Worm (Caenorhabditis elegans) whole organism, L2 larva: ENCODE data around the gene nspd-3.

Source experiments
- C34F6.9 ChIP-seq: fragments of 150-350 bp; optimal IDR thresholded peaks from 2 replicates; lab custom pipeline; 2014; ENCODE audit warnings: missing biosample characterization, missing genetic modification characterization
- F13H6.1 ChIP-seq: sonication (generic microtip); optimal IDR thresholded peaks from 2 replicates; lab custom pipeline; 2016; ENCODE audit warnings: missing genetic modification characterization, missing compliant biosample characterization
- R02D3.7 ChIP-seq: fragments of 150-350 bp; optimal IDR thresholded peaks from 2 replicates; lab custom pipeline; 2014; ENCODE audit warnings: missing biosample characterization, missing genetic modification characterization
- Y55F3AM.14 ChIP-seq: fragments of 200-800 bp; sonication (Bioruptor generic); optimal IDR thresholded peaks from 2 replicates; lab custom pipeline; 2018; ENCODE audit warnings: mild to moderate bottlenecking, missing genetic modification characterization, missing compliant biosample characterization
- ZK546.5 ChIP-seq: sonication (generic microtip); optimal IDR thresholded peaks from 2 replicates; lab custom pipeline; 2017; ENCODE audit warnings: missing biosample characterization, missing genetic modification characterization
- alr-1 ChIP-seq: fragments of 150-350 bp; optimal IDR thresholded peaks from 2 replicates; lab custom pipeline; 2014; ENCODE audit warnings: missing biosample characterization, missing genetic modification characterization
- aly-2 ChIP-seq: fragments of 150-350 bp; optimal IDR thresholded peaks from 2 replicates; lab custom pipeline; 2014; ENCODE audit warnings: missing biosample characterization, missing genetic modification characterization
- ama-1 ChIP-seq: fragments of 150-350 bp; optimal IDR thresholded peaks from 2 replicates; lab custom pipeline; 2018; ENCODE audit warnings: inconsistent platforms
- blmp-1 ChIP-seq: sonication (generic microtip); optimal IDR thresholded peaks from 2 replicates; lab custom pipeline; 2017; ENCODE audit warnings: missing genetic modification characterization, mild to moderate bottlenecking, missing compliant biosample characterization, antibody characterized with exemption, moderate library complexity; ENCODE audit not compliant: insufficient read depth
- ceh-16 ChIP-seq: fragments of 150-350 bp; optimal IDR thresholded peaks from 2 replicates; lab custom pipeline; 2014; ENCODE audit warnings: missing biosample characterization, missing genetic modification characterization
- ceh-82 ChIP-seq: fragments of 150-350 bp; optimal IDR thresholded peaks from 2 replicates; lab custom pipeline; 2014; ENCODE audit warnings: missing biosample characterization, missing genetic modification characterization
- crh-2 ChIP-seq: sonication (generic microtip); optimal IDR thresholded peaks from 2 replicates; lab custom pipeline; 2017; ENCODE audit warnings: missing biosample characterization, missing genetic modification characterization
- dmd-4 ChIP-seq: sonication (generic microtip); optimal IDR thresholded peaks from 2 replicates; lab custom pipeline; 2017; ENCODE audit warnings: missing biosample characterization, missing genetic modification characterization
- egl-27 ChIP-seq: sonication (generic microtip); optimal IDR thresholded peaks from 3 replicates; lab custom pipeline; 2017; ENCODE audit warnings: missing biosample characterization, missing genetic modification reagents, missing genetic modification characterization
- elt-1 ChIP-seq: fragments of 150-350 bp; optimal IDR thresholded peaks from 2 replicates; lab custom pipeline; 2014; ENCODE audit warnings: missing biosample characterization, missing genetic modification characterization
- elt-3 ChIP-seq: sonication (generic microtip); optimal IDR thresholded peaks from 2 replicates; lab custom pipeline; 2017; ENCODE audit warnings: missing biosample characterization, missing genetic modification characterization
- fos-1 ChIP-seq: fragments of 150-350 bp; optimal IDR thresholded peaks from 2 replicates; lab custom pipeline; 2014; ENCODE audit warnings: missing biosample characterization, missing genetic modification characterization
- gmeb-1 ChIP-seq: fragments of 150-350 bp; optimal IDR thresholded peaks from 2 replicates; lab custom pipeline; 2014; ENCODE audit warnings: missing biosample characterization, missing genetic modification characterization
- lin-11 ChIP-seq: fragments of 150-350 bp; sonication (generic microtip); optimal IDR thresholded peaks from 2 replicates; lab custom pipeline; 2014; ENCODE audit warnings: missing biosample characterization, missing genetic modification characterization, inconsistent platforms, mixed read lengths
- lin-13 ChIP-seq: fragments of 150-350 bp; optimal IDR thresholded peaks from 2 replicates; lab custom pipeline; 2014; ENCODE audit warnings: missing biosample characterization, missing genetic modification reagents, missing genetic modification characterization
- lin-39 ChIP-seq: fragments of 150-350 bp; optimal IDR thresholded peaks from 2 replicates; lab custom pipeline; 2014; ENCODE audit warnings: missing biosample characterization, missing genetic modification reagents, missing genetic modification characterization
- lsy-2 ChIP-seq, 2 experiments: fragments of 150-350 bp in 1 of 2; sonication (generic microtip) in 1 of 2; optimal IDR thresholded peaks; 2 replicates each; lab custom pipeline; 2014 to 2017; ENCODE audit warnings: missing biosample characterization in 2 of 2, missing genetic modification characterization in 2 of 2
- mab-5 ChIP-seq: fragments of 150-350 bp; optimal IDR thresholded peaks from 2 replicates; lab custom pipeline; 2014; ENCODE audit warnings: missing biosample characterization, missing genetic modification characterization
- mbf-1 ChIP-seq: sonication (generic microtip); optimal IDR thresholded peaks from 2 replicates; lab custom pipeline; 2017; ENCODE audit warnings: missing biosample characterization, missing genetic modification characterization
- mdl-1 ChIP-seq, 2 experiments: fragments of 150-350 bp in 1 of 2; sonication (generic microtip) in 1 of 2; optimal IDR thresholded peaks; 2 replicates each; lab custom pipeline; 2017; ENCODE audit warnings: missing biosample characterization in 2 of 2, missing genetic modification characterization in 2 of 2
- nhr-10 ChIP-seq: sonication (generic microtip); optimal IDR thresholded peaks from 2 replicates; lab custom pipeline; 2017; ENCODE audit warnings: missing biosample characterization, missing genetic modification characterization
- nhr-11 ChIP-seq: fragments of 150-350 bp; optimal IDR thresholded peaks from 2 replicates; lab custom pipeline; 2014; ENCODE audit warnings: missing biosample characterization, missing genetic modification characterization
- nhr-12 ChIP-seq: fragments of 150-350 bp; optimal IDR thresholded peaks from 2 replicates; lab custom pipeline; 2014; ENCODE audit warnings: missing biosample characterization, missing genetic modification characterization
- nhr-129 ChIP-seq: fragments of 150-350 bp; optimal IDR thresholded peaks from 2 replicates; lab custom pipeline; 2014; ENCODE audit warnings: missing biosample characterization, missing genetic modification characterization
- nhr-21 ChIP-seq: fragments of 150-350 bp; optimal IDR thresholded peaks from 2 replicates; lab custom pipeline; 2014; ENCODE audit warnings: missing biosample characterization, missing genetic modification characterization
- nhr-23 ChIP-seq: fragments of 150-350 bp; optimal IDR thresholded peaks from 2 replicates; lab custom pipeline; 2014; ENCODE audit warnings: missing biosample characterization, missing genetic modification reagents, missing genetic modification characterization
- nhr-237 ChIP-seq: fragments of 150-350 bp; optimal IDR thresholded peaks from 2 replicates; lab custom pipeline; 2014; ENCODE audit warnings: missing biosample characterization, missing genetic modification characterization
- nhr-25 ChIP-seq: fragments of 150-350 bp; sonication (generic microtip); optimal IDR thresholded peaks from 3 replicates; lab custom pipeline; 2014; ENCODE audit warnings: missing biosample characterization, missing genetic modification characterization
- nhr-6 ChIP-seq: fragments of 150-350 bp; optimal IDR thresholded peaks from 2 replicates; lab custom pipeline; 2014; ENCODE audit warnings: missing biosample characterization, missing genetic modification characterization
- nhr-77 ChIP-seq: fragments of 150-350 bp; optimal IDR thresholded peaks from 2 replicates; lab custom pipeline; 2014; ENCODE audit warnings: missing biosample characterization, missing genetic modification characterization
- peb-1 ChIP-seq: fragments of 150-350 bp; optimal IDR thresholded peaks from 2 replicates; lab custom pipeline; 2014; ENCODE audit warnings: missing biosample characterization, missing genetic modification characterization
- sem-4 ChIP-seq: fragments of 150-350 bp; optimal IDR thresholded peaks from 2 replicates; lab custom pipeline; 2014; ENCODE audit warnings: missing biosample characterization, missing genetic modification reagents, missing genetic modification characterization
- skn-1 ChIP-seq: sonication (generic microtip); optimal IDR thresholded peaks from 2 replicates; lab custom pipeline; 2017; ENCODE audit warnings: missing biosample characterization, missing genetic modification characterization
- sma-3 ChIP-seq: sonication (generic microtip); optimal IDR thresholded peaks from 2 replicates; lab custom pipeline; 2016; ENCODE audit warnings: missing genetic modification reagents, missing genetic modification characterization, missing compliant biosample characterization
- sma-9 ChIP-seq, 2 experiments: fragments of 150-350 bp in 1 of 2; sonication (generic microtip) in 1 of 2; optimal IDR thresholded peaks; 2 replicates each; lab custom pipeline; 2014 to 2016; ENCODE audit warnings: missing genetic modification characterization in 2 of 2, mild to moderate bottlenecking in 1 of 2, missing biosample characterization in 1 of 2, missing compliant biosample characterization in 1 of 2, missing genetic modification reagents in 1 of 2, moderate library complexity in 1 of 2
- snpc-4 ChIP-seq: fragments of 150-350 bp; optimal IDR thresholded peaks from 2 replicates; lab custom pipeline; 2014; ENCODE audit warnings: missing biosample characterization, missing genetic modification characterization
- unc-39 ChIP-seq: fragments of 150-350 bp; optimal IDR thresholded peaks from 2 replicates; lab custom pipeline; 2014; ENCODE audit warnings: missing biosample characterization, missing genetic modification characterization
- unc-55 ChIP-seq: fragments of 150-350 bp; sonication (generic microtip); optimal IDR thresholded peaks from 3 replicates; lab custom pipeline; 2014; ENCODE audit warnings: missing biosample characterization, missing genetic modification reagents, missing genetic modification characterization
- unc-62 ChIP-seq: fragments of 150-350 bp; optimal IDR thresholded peaks from 2 replicates; lab custom pipeline; 2014; ENCODE audit warnings: missing biosample characterization, missing genetic modification reagents, missing genetic modification characterization
- zag-1 ChIP-seq: fragments of 150-350 bp; optimal IDR thresholded peaks from 2 replicates; lab custom pipeline; 2014; ENCODE audit warnings: missing biosample characterization, missing genetic modification characterization
- ztf-1 ChIP-seq: fragments of 200-800 bp; sonication (Bioruptor generic); conservative IDR thresholded peaks from 2 replicates; pipeline ENCODE4 v1.3.6; 2022; ENCODE audit warnings: missing genetic modification characterization, missing compliant biosample characterization
- ztf-11 ChIP-seq: sonication (generic microtip); optimal IDR thresholded peaks from 2 replicates; lab custom pipeline; 2017; ENCODE audit warnings: missing biosample characterization, missing genetic modification characterization
- ztf-4 ChIP-seq: fragments of 150-350 bp; optimal IDR thresholded peaks from 2 replicates; lab custom pipeline; 2014; ENCODE audit warnings: missing biosample characterization, missing genetic modification characterization

nspd-3 gene

DNA sequence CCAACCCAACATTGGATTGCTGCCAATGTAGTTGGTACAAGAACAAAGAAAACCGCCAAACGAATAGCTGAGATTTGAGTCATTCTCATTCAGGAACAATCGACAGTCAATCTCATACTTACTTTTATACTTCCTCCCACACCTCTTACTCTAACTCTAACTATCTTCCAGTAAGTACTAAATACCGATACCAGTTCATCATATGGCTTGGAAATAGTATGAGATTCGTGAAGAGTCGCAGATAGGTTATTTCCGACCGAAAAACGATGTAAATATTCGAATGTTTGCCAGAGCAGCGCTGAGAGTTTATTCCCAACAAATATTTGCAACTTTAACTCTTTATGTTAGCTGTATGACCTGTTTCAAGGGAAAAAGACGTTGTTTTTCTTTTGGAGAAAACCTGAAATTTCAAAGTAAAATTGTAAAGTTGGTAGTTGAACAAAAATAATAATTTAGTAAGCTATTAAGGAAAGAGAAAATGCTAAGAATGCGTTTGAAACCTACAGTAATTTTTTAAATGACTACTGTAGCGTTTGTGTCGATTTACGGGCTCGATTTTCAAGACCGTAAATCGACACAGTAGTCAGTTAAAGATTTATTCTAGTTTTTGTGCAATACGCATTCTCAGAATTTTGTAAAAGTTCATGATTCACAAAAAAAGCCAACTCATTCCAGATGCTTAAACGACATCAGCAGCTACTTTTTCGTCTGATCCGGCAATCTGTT lies 23.8 kb upstream of the nspd-3 start, which contains the start of the genes W03F8.6 and mtrf-1L:
W03F8.6 (minus strand) TSS at position 101 of the 726 bp plus-strand sequence.
mtrf-1L (plus strand) TSS at position 676 of the 726 bp plus-strand sequence.
- TF ChIP-seq elt-1 (tag; lab: Kevin White, UChicago) (no peak), nhr-10 (no peak), F13H6.1 (tag; lab: Kevin White, UChicago) (peak; percentile 36)

DNA sequence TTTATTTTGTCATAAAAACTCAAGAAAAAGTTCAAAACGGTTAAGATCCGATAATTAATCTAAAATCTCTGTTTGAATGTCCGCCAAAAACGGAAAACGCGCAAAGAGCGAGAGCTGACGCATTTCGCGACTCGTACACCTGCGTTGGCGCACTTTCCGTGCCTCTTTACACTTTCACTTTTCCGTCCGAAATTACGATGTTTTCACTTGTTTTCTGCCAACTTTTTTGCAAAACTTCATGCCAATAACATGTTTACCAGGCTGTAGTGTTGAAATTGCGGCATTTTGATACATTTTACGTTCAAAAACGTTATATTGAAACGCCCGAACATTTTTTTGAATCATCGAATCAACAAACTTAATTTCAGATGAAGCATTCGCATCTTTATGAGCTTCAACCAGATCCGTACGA lies 20.9 kb upstream of the nspd-3 start, which contains the start of gene W03F8.4:
W03F8.4 (plus strand) TSS at position 369 of the 412 bp plus-strand sequence.
- peak; percentile 60 for TF ChIP-seq nhr-77 (tag; lab: Kevin White, UChicago)
- TF ChIP-seq peb-1 (tag; lab: Kevin White, UChicago) = no peak
- TF ChIP-seq lin-13 (GFP tag; lab: Kevin White, UChicago) = peak; percentile 91
- TF ChIP-seq skn-1 (tag; lab: Kevin White, UChicago) = peak; percentile 59
- TF ChIP-seq aly-2 (tag; lab: Kevin White, UChicago) = no peak
- TF ChIP-seq crh-2 = peak; percentile 95
- TF ChIP-seq lsy-2 (tag; optimal IDR thresholded peaks at IDR 0.05; lab: Kevin White, UChicago) = peak; percentile 92 to 96
- peak; percentile 82 for TF ChIP-seq fos-1 (tag; lab: Kevin White, UChicago)
- peak; percentile 57 for TF ChIP-seq nhr-10
- TF ChIP-seq mdl-1 (tag; optimal IDR thresholded peaks at IDR 0.05; lab: Kevin White, UChicago) = peak; percentile 3 to 15
- TF ChIP-seq nhr-237 (tag; lab: Kevin White, UChicago) = peak; percentile 39
- no peak for TF ChIP-seq nhr-11
- TF ChIP-seq nhr-23 = no peak
- peak; percentile 90 for TF ChIP-seq ztf-4
- peak; percentile 89 for TF ChIP-seq nhr-6 (tag; lab: Kevin White, UChicago)
- TF ChIP-seq nhr-21 = peak; percentile 95
- peak; percentile 72 for TF ChIP-seq Y55F3AM.14 (GFP tag; lab: Kevin White, UChicago)
- no peak for TF ChIP-seq unc-39 (tag; lab: Kevin White, UChicago)
- TF ChIP-seq nhr-25 (tag; lab: Kevin White, UChicago) = peak; percentile 96
- peak; percentile 51 for TF ChIP-seq nhr-12 (tag; lab: Kevin White, UChicago)
- peak; percentile 88 for TF ChIP-seq mab-5
- peak; percentile 76 for TF ChIP-seq R02D3.7 (tag; lab: Kevin White, UChicago)
- no peak for TF ChIP-seq ama-1
- no peak for TF ChIP-seq alr-1 (tag; lab: Kevin White, UChicago)
- TF ChIP-seq ceh-16 = peak; percentile 82
- TF ChIP-seq lin-39 (tag; lab: Kevin White, UChicago) = no peak
- peak; percentile 92 for TF ChIP-seq nhr-129
- peak; percentile 93 for TF ChIP-seq F13H6.1 (tag; lab: Kevin White, UChicago)
- TF ChIP-seq unc-62 (GFP tag; lab: Kevin White, UChicago) = no peak
- peak; percentile 96 for TF ChIP-seq sma-9 (GFP tag; optimal IDR thresholded peaks at IDR 0.05; lab: Kevin White, UChicago)
- TF ChIP-seq sma-9 (tag; optimal IDR thresholded peaks at IDR 0.05; lab: Kevin White, UChicago) = no peak
- TF ChIP-seq zag-1 = peak; percentile 40
- TF ChIP-seq egl-27 (tag; lab: Kevin White, UChicago) = peak; percentile 68
- peak; percentile 63 for TF ChIP-seq ceh-82 (tag; lab: Kevin White, UChicago)
- no peak for TF ChIP-seq ztf-11 (tag; lab: Kevin White, UChicago)
- peak; percentile 100 for TF ChIP-seq blmp-1 (tag; lab: Kevin White, UChicago)
- peak; percentile 94 for TF ChIP-seq sem-4
- no peak for TF ChIP-seq elt-3 (tag; lab: Kevin White, UChicago)
- TF ChIP-seq snpc-4 (tag; lab: Kevin White, UChicago) = peak; percentile 86
- TF ChIP-seq sma-3 (GFP tag; lab: Kevin White, UChicago) = peak; percentile 97
- TF ChIP-seq unc-55 = peak; percentile 90
- TF ChIP-seq ztf-1 (GFP tag; lab: Robert Waterston, UW) = no peak
- TF ChIP-seq dmd-4 = peak; percentile 45
- no peak for TF ChIP-seq mbf-1 (tag; lab: Kevin White, UChicago)
- TF ChIP-seq ZK546.5 (tag; lab: Kevin White, UChicago) = peak; percentile 60
- TF ChIP-seq C34F6.9 (tag; lab: Kevin White, UChicago) = peak; percentile 94
- no peak for TF ChIP-seq elt-1 (tag; lab: Kevin White, UChicago)
- TF ChIP-seq lin-11 (tag; lab: Kevin White, UChicago) = peak; percentile 95
- TF ChIP-seq gmeb-1 = peak; percentile 99
